Worm (Caenorhabditis elegans) whole organism, L2 larva: Measurements from ENCODE around the gene msp-40.

Source experiments
- blmp-1 ChIP-seq: sonication (generic microtip); optimal IDR thresholded peaks from 2 replicates; lab custom pipeline; 2017; ENCODE audit warnings: missing genetic modification characterization, mild to moderate bottlenecking, missing compliant biosample characterization, antibody characterized with exemption, moderate library complexity; ENCODE audit not compliant: insufficient read depth
- ceh-16 ChIP-seq: fragments of 150-350 bp; optimal IDR thresholded peaks from 2 replicates; lab custom pipeline; 2014; ENCODE audit warnings: missing biosample characterization, missing genetic modification characterization
- crh-2 ChIP-seq: sonication (generic microtip); optimal IDR thresholded peaks from 2 replicates; lab custom pipeline; 2017; ENCODE audit warnings: missing biosample characterization, missing genetic modification characterization
- nhr-12 ChIP-seq: fragments of 150-350 bp; optimal IDR thresholded peaks from 2 replicates; lab custom pipeline; 2014; ENCODE audit warnings: missing biosample characterization, missing genetic modification characterization
- nhr-237 ChIP-seq: fragments of 150-350 bp; optimal IDR thresholded peaks from 2 replicates; lab custom pipeline; 2014; ENCODE audit warnings: missing biosample characterization, missing genetic modification characterization
- nhr-25 ChIP-seq: fragments of 150-350 bp; sonication (generic microtip); optimal IDR thresholded peaks from 3 replicates; lab custom pipeline; 2014; ENCODE audit warnings: missing biosample characterization, missing genetic modification characterization
- nhr-77 ChIP-seq: fragments of 150-350 bp; optimal IDR thresholded peaks from 2 replicates; lab custom pipeline; 2014; ENCODE audit warnings: missing biosample characterization, missing genetic modification characterization
- skn-1 ChIP-seq: sonication (generic microtip); optimal IDR thresholded peaks from 2 replicates; lab custom pipeline; 2017; ENCODE audit warnings: missing biosample characterization, missing genetic modification characterization
- sma-3 ChIP-seq: sonication (generic microtip); optimal IDR thresholded peaks from 2 replicates; lab custom pipeline; 2016; ENCODE audit warnings: missing genetic modification reagents, missing genetic modification characterization, missing compliant biosample characterization

DNA sequence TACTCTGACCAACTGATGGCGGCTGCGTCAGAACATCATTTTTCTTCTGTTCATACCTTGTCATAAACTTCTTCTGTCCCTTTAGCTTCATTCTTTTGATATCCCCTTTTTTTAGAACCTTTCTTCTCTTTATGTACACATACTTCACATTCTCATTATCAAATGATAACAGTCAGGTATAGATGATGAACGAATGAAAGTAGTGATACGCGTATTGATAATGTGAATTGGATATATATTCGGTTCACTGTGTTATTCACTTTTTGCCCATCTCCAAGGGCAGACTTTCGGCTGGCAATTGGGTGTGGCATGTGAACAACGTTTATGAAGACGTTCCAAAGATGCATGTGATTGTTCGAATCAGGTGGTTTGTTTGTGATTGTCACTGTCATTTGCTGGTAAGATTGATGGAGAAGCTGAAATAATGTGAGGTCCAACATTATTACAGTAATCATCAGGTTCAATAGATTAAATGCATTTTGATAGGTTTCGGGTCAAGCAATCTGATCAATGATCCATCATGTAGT lies 49.2 kb downstream of the msp-40 start, which contains the start of gene F11G11.15:
- TF ChIP-seq nhr-25 (tag; lab: Kevin White, UChicago) = peak; percentile 40
- TF ChIP-seq nhr-12 (tag; lab: Kevin White, UChicago) = no peak
- no peak for TF ChIP-seq nhr-237 (tag; lab: Kevin White, UChicago)
- no peak for TF ChIP-seq skn-1 (tag; lab: Kevin White, UChicago)
- TF ChIP-seq crh-2 (tag; lab: Kevin White, UChicago) = no peak
- no peak for TF ChIP-seq nhr-77 (tag; lab: Kevin White, UChicago)
- no peak for TF ChIP-seq ceh-16
- no peak for TF ChIP-seq sma-3
- TF ChIP-seq blmp-1 = peak; percentile 63
